Worm (Caenorhabditis elegans) whole organism, young adult: Measurements from ENCODE around the gene T07D3.4.

Experiments used
- C17E4.6 ChIP-seq: fragments of 200-800 bp; sonication (Bioruptor generic); IDR thresholded peaks from 2 replicates; pipeline ENCODE4 v1.3.6; 2022; ENCODE audit warnings: missing genetic modification reagents, missing genetic modification characterization, missing compliant biosample characterization
- F49E8.2 ChIP-seq: sonication (generic microtip); optimal IDR thresholded peaks from 3 replicates; lab custom pipeline; 2017; ENCODE audit warnings: missing genetic modification characterization, mild to moderate bottlenecking, missing compliant biosample characterization, antibody characterized with exemption, moderate library complexity; ENCODE audit not compliant: insufficient read depth
- F57A8.1 ChIP-seq: fragments of 200-800 bp; sonication (Bioruptor generic); optimal IDR thresholded peaks from 2 replicates; lab custom pipeline; 2018; ENCODE audit warnings: mild to moderate bottlenecking, missing genetic modification characterization, moderate library complexity, missing compliant biosample characterization
- Y53G8AR.9 ChIP-seq: fragments of 200-800 bp; sonication (Bioruptor generic); conservative IDR thresholded peaks from 2 replicates; pipeline ENCODE4 v1.3.6; 2022; ENCODE audit warnings: missing genetic modification reagents, missing genetic modification characterization, missing compliant biosample characterization
- akir-1 ChIP-seq: fragments of 200-800 bp; sonication (Bioruptor generic); optimal IDR thresholded peaks from 2 replicates; lab custom pipeline; 2018; ENCODE audit warnings: mild to moderate bottlenecking, missing genetic modification characterization, moderate library complexity, missing compliant biosample characterization
- ceh-40 ChIP-seq: fragments of 200-800 bp; sonication (Bioruptor generic); IDR thresholded peaks from 2 replicates; pipeline ENCODE4 v1.3.6; 2022; ENCODE audit warnings: missing genetic modification characterization, missing compliant biosample characterization
- ceh-91 ChIP-seq: fragments of 200-800 bp; sonication (Bioruptor generic); IDR thresholded peaks from 2 replicates; pipeline ENCODE4 v1.3.6; 2022; ENCODE audit warnings: missing genetic modification reagents, missing genetic modification characterization, missing compliant biosample characterization
- dox-1 ChIP-seq: fragments of 200-800 bp; sonication (Bioruptor generic); IDR thresholded peaks from 2 replicates; pipeline ENCODE4 v1.3.6; 2022; ENCODE audit warnings: missing genetic modification reagents, missing genetic modification characterization, missing compliant biosample characterization
- efl-1 ChIP-seq: fragments of 150-350 bp; optimal IDR thresholded peaks from 2 replicates; lab custom pipeline; 2014; ENCODE audit warnings: missing biosample characterization, missing genetic modification reagents, missing genetic modification characterization
- ekl-4 ChIP-seq: fragments of 200-800 bp; sonication (Bioruptor generic); IDR thresholded peaks from 2 replicates; pipeline ENCODE4 v1.3.6; 2022; ENCODE audit warnings: missing genetic modification reagents, missing genetic modification characterization, missing compliant biosample characterization
- fkh-3 ChIP-seq: sonication (generic microtip); optimal IDR thresholded peaks from 2 replicates; lab custom pipeline; 2016; ENCODE audit warnings: mild to moderate bottlenecking, missing genetic modification characterization, missing compliant biosample characterization
- him-1 ChIP-seq: sonication (generic microtip); optimal IDR thresholded peaks from 2 replicates; lab custom pipeline; 2016; ENCODE audit warnings: missing genotype, missing genetic modification reagents, missing genetic modification characterization, missing compliant biosample characterization
- hmg-1.2 ChIP-seq: fragments of 200-800 bp; sonication (Bioruptor generic); IDR thresholded peaks from 2 replicates; pipeline ENCODE4 v1.3.6; 2022; ENCODE audit warnings: missing genetic modification reagents, missing genetic modification characterization, missing compliant biosample characterization
- lin-26 ChIP-seq: fragments of 200-800 bp; sonication (Bioruptor generic); IDR thresholded peaks from 2 replicates; pipeline ENCODE4 v1.3.6; 2022; ENCODE audit warnings: missing genetic modification reagents, missing genetic modification characterization, missing compliant biosample characterization
- lin-35 ChIP-seq, 3 experiments: fragments of 150-350 bp in 2 of 3; sonication (generic microtip) in 1 of 3; optimal IDR thresholded peaks; 2 replicates each; lab custom pipeline; 2014 to 2018; ENCODE audit warnings: missing biosample characterization in 3 of 3, missing genetic modification characterization in 3 of 3, missing genetic modification reagents in 3 of 3
- madf-6 ChIP-seq: fragments of 200-800 bp; sonication (Bioruptor generic); IDR thresholded peaks from 2 replicates; pipeline ENCODE4 v1.3.6; 2022; ENCODE audit warnings: missing genetic modification reagents, missing genetic modification characterization, missing compliant biosample characterization
- nhr-179 ChIP-seq: sonication (generic microtip); optimal IDR thresholded peaks from 2 replicates; lab custom pipeline; 2016; ENCODE audit warnings: mild to moderate bottlenecking, missing genetic modification characterization, missing compliant biosample characterization
- nhr-27 ChIP-seq: fragments of 200-800 bp; sonication (Bioruptor generic); optimal IDR thresholded peaks from 2 replicates; lab custom pipeline; 2018; ENCODE audit warnings: mild to moderate bottlenecking, missing genetic modification characterization, moderate library complexity, missing compliant biosample characterization
- nhr-80 ChIP-seq: sonication (generic microtip); optimal IDR thresholded peaks from 2 replicates; lab custom pipeline; 2016; ENCODE audit warnings: missing genetic modification characterization, missing compliant biosample characterization
- pbrm-1 ChIP-seq: fragments of 200-800 bp; sonication (Bioruptor generic); IDR thresholded peaks from 2 replicates; pipeline ENCODE4 v1.3.6; 2022; ENCODE audit warnings: missing genetic modification reagents, missing genetic modification characterization, missing compliant biosample characterization
- rec-8 ChIP-seq, 2 experiments: sonication (generic microtip); optimal IDR thresholded peaks; 2 replicates each; lab custom pipeline; 2016; ENCODE audit warnings: mild to moderate bottlenecking in 2 of 2, missing genetic modification characterization in 2 of 2, missing genetic modification reagents in 2 of 2, missing genotype in 2 of 2, missing biosample characterization in 1 of 2, missing compliant biosample characterization in 1 of 2, moderate library complexity in 1 of 2
- repo-1 ChIP-seq: sonication (generic microtip); optimal IDR thresholded peaks from 2 replicates; lab custom pipeline; 2017; ENCODE audit warnings: mild to moderate bottlenecking, missing genetic modification characterization, missing compliant biosample characterization
- snpc-1.1 ChIP-seq: sonication (generic microtip); optimal IDR thresholded peaks from 2 replicates; lab custom pipeline; 2017; ENCODE audit warnings: missing genetic modification characterization, mild to moderate bottlenecking, missing compliant biosample characterization, antibody characterized with exemption, moderate library complexity, missing genotype, missing genetic modification reagents; ENCODE audit not compliant: insufficient read depth
- snpc-4 ChIP-seq, 5 experiments: fragments of 150-350 bp in 1 of 5; sonication (generic microtip) in 4 of 5; optimal IDR thresholded peaks; 2 replicates each; lab custom pipeline; 2014 to 2018; ENCODE audit warnings: missing genetic modification characterization in 5 of 5, missing biosample characterization in 3 of 5, antibody characterized with exemption in 2 of 5, mild to moderate bottlenecking in 2 of 5, missing compliant biosample characterization in 2 of 5, missing genotype in 2 of 5, moderate library complexity in 2 of 5, missing genetic modification reagents in 1 of 5
- tbx-9 ChIP-seq: sonication (generic microtip); optimal IDR thresholded peaks from 2 replicates; lab custom pipeline; 2016; ENCODE audit warnings: borderline replicate concordance, missing genetic modification characterization, inconsistent platforms, missing compliant biosample characterization
- xnd-1 ChIP-seq: sonication (generic microtip); optimal IDR thresholded peaks from 2 replicates; lab custom pipeline; 2016; ENCODE audit warnings: missing genotype, missing genetic modification reagents, missing genetic modification characterization, missing compliant biosample characterization
- zfh-2 ChIP-seq: fragments of 200-800 bp; sonication (Bioruptor generic); conservative IDR thresholded peaks from 2 replicates; pipeline ENCODE4 v1.3.6; 2022; ENCODE audit warnings: missing genetic modification reagents, missing genetic modification characterization, missing compliant biosample characterization
- ztf-25 ChIP-seq: fragments of 200-800 bp; sonication (Bioruptor generic); IDR thresholded peaks from 2 replicates; pipeline ENCODE4 v1.3.6; 2022; ENCODE audit warnings: missing genetic modification reagents, missing genetic modification characterization, missing compliant biosample characterization
- ztf-28 ChIP-seq: fragments of 200-800 bp; sonication (Bioruptor generic); IDR thresholded peaks from 2 replicates; pipeline ENCODE4 v1.3.6; 2022; ENCODE audit warnings: missing genetic modification reagents, missing genetic modification characterization, missing compliant biosample characterization
- ztf-6 ChIP-seq: fragments of 200-800 bp; sonication (Bioruptor generic); IDR thresholded peaks from 2 replicates; pipeline ENCODE4 v1.3.6; 2022; ENCODE audit warnings: missing genetic modification reagents, missing genetic modification characterization, missing compliant biosample characterization

Gene T07D3.4

DNA sequence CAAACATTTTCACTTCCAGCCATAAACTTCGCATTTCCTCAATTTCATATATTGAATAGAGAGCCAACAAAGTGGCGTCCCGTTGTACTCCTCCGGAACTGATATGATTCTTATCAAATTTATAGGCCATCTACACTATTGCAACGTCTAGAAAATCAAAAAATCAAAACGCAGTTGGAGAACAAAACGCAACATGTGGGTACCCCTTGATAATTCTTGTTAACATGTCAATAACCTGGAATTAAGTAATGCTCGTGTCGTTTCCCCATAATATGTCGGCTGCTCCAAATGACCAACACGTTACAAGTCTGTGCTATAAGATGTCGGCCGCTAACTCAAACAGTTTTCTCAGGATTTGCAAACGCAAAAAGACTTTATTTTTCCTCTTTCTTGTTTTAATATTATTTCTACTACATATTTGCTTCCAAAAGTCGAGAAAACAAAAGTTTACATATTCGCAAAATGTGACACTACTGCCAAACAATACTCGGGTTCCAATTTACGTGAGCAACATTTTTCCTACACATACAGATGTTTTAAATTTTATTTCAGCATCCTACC lies 7.4 kb upstream of the T07D3.4 start:
- TF ChIP-seq snpc-4 (GFP tag; optimal IDR thresholded peaks at IDR 0.05; lab: Kevin White, UChicago) (no peak), snpc-4 (tag; optimal IDR thresholded peaks at IDR 0.05; lab: Kevin White, UChicago) (peak in 3 of 4 experiments; percentile 39 to 90 (median 65)), ekl-4 (no peak), fkh-3 (tag; lab: Kevin White, UChicago) (no peak), efl-1 (GFP tag; lab: Kevin White, UChicago) (no peak), C17E4.6 (GFP tag; lab: Robert Waterston, UW) (no peak), nhr-80 (tag; lab: Kevin White, UChicago) (peak; percentile 79), nhr-179 (tag; lab: Kevin White, UChicago) (no peak), dox-1 (GFP tag; lab: Robert Waterston, UW) (0 out of 2 replicates have a peak, but pooled peaks have one; percentile 23), pbrm-1 (no peak), Y53G8AR.9 (no peak), him-1 (tag; lab: Kevin White, UChicago) (no peak), rec-8 (tag; optimal IDR thresholded peaks at IDR 0.05; lab: Kevin White, UChicago) (no peak), tbx-9 (tag; lab: Kevin White, UChicago) (no peak), xnd-1 (tag; lab: Kevin White, UChicago) (no peak)

DNA sequence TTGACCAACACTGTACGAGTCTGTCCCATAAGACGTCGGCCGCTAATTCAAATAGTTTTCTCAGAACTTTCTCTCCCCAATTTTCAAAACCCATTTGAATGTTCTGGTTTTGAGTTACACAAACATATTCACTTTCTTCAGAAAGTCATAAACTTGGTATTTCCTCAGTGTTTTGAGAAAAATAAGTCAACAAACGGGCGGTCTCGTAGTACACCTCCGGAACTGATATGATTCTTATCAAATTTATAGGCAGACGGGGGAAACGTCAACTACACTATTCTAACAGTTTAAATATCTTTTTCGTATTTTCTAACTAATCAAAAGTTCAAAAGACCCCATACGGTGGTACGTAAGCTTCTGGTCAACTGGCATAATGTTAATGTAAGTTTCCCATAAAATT lies 3.9 kb upstream of the T07D3.4 start:
- TF ChIP-seq snpc-4 (GFP tag; optimal IDR thresholded peaks at IDR 0.05; lab: Kevin White, UChicago) (no peak), snpc-4 (tag; optimal IDR thresholded peaks at IDR 0.05; lab: Kevin White, UChicago) (peak in 1 of 4 experiments; percentile 54), nhr-27 (tag; lab: Kevin White, UChicago) (no peak), nhr-80 (tag; lab: Kevin White, UChicago) (peak; percentile 28)

ce11 chrII:900720-901332 lies 12.7 kb downstream of the T07D3.4 start, which contains the start of gene T07D3.9:
Gene T07D3.9 (minus strand): TSS chrII:900913.
- TF ChIP-seq nhr-80 (tag; lab: Kevin White, UChicago) (peak; percentile 55), lin-26 (no peak), F57A8.1 (GFP tag; lab: Kevin White, UChicago) (no peak), ceh-40 (no peak), repo-1 (tag; lab: Kevin White, UChicago) (no peak), madf-6 (GFP tag; lab: Robert Waterston, UW) (peak; percentile 59; the same call in 1 of the 2 replicates), F49E8.2 (no peak), efl-1 (GFP tag; lab: Kevin White, UChicago) (peak; percentile 51), ztf-25 (GFP tag; lab: Robert Waterston, UW) (no peak), hmg-1.2 (GFP tag; lab: Robert Waterston, UW) (peak; percentile 55; the same call in 1 of the 2 replicates), ztf-6 (no peak), ceh-91 (GFP tag; lab: Robert Waterston, UW) (no peak)

DNA sequence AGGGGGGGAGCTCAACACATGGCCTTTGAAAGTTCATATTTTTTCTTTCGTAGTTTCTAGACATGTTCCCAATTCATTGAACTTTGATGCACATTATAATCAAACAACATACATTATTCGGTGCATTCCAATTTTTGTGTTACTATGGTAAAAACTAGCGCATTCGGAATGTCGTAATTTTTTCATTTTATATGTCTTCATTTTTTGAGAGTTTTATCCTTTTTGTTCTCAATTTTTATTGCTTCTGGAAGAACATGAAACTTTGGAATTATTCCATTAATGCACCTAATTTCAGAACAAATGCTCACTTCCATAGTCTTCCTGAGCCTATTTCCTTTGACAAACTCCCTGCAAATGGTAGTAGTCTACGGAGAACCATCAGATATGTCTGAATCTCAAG lies 13.5 kb downstream of the T07D3.4 start, which contains the start of gene T07D3.2:
T07D3.2 (plus strand) TSS at position 301 of the 400 bp plus-strand sequence.
- TF ChIP-seq ztf-28 (GFP tag; lab: Robert Waterston, UW): no peak
- no peak for TF ChIP-seq akir-1 (GFP tag; lab: Kevin White, UChicago)
- TF ChIP-seq lin-35 (GFP tag; optimal IDR thresholded peaks at IDR 0.05; lab: Kevin White, UChicago): no peak

DNA sequence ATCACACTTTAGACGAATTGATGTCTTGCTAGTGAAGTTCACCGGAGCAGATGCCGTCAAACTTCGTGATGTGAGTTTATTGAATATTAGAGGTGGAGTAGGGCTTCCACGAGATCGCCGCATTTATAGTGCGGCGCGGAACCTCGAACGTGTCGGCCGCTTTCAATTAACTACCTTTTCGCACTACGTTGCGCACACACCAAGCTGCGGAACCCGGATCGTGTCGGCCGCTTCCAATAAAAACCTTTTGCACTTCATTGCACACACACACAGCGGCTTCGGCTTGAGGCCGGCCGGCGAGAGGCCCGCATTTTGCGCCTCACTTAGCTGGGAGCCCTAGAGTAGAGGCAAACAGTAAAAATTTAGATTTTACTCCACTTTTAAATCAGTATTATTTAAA lies 17.2 kb downstream of the T07D3.4 start:
- TF ChIP-seq snpc-4 (GFP tag; optimal IDR thresholded peaks at IDR 0.05; lab: Kevin White, UChicago): no peak
- peak in 2 of 4 experiments; percentile 75 to 90 for TF ChIP-seq snpc-4 (tag; optimal IDR thresholded peaks at IDR 0.05; lab: Kevin White, UChicago)
- TF ChIP-seq zfh-2 (GFP tag; lab: Robert Waterston, UW): peak; percentile 40; the same call in 1 of the 2 replicates
- no peak for TF ChIP-seq C17E4.6 (GFP tag; lab: Robert Waterston, UW)
- peak; percentile 70 for TF ChIP-seq snpc-1.1
